Fruit fly (Drosophila melanogaster) whole organism, pupa: ENCODE measurements around the gene CG43094.

Experiments used
- CG10348 ChIP-seq: fragments of 200-800 bp; sonication (Bioruptor generic); IDR thresholded peaks from 2 replicates; pipeline ENCODE4 v1.3.6; 2022; ENCODE audit warnings: missing biosample characterization, missing genetic modification characterization
- CG12605 ChIP-seq: fragments of 200-800 bp; sonication (Bioruptor generic); IDR thresholded peaks from 2 replicates; pipeline ENCODE4 v1.3.6; 2022; ENCODE audit warnings: missing biosample characterization, missing genetic modification characterization
- CG13204 ChIP-seq: fragments of 200-800 bp; sonication (Bioruptor generic); optimal IDR thresholded peaks from 2 replicates; lab custom pipeline; 2018; ENCODE audit warnings: missing biosample characterization, mild to moderate bottlenecking, missing genetic modification characterization, moderate library complexity
- CG14655 ChIP-seq: fragments of 200-800 bp; sonication (Bioruptor generic); optimal IDR thresholded peaks from 3 replicates; lab custom pipeline; 2017; ENCODE audit warnings: mild to moderate bottlenecking, missing biosample characterization, missing genetic modification reagents, missing genetic modification characterization
- CG15710 ChIP-seq: fragments of 200-800 bp; sonication (Bioruptor generic); optimal IDR thresholded peaks from 2 replicates; lab custom pipeline; 2018; ENCODE audit warnings: missing biosample characterization, mild to moderate bottlenecking, missing genetic modification characterization, moderate library complexity
- CG17806 ChIP-seq: fragments of 200-800 bp; sonication (Bioruptor generic); optimal IDR thresholded peaks from 2 replicates; lab custom pipeline; 2018; ENCODE audit warnings: missing biosample characterization, mild to moderate bottlenecking, missing genetic modification characterization, moderate library complexity
- CG32121 ChIP-seq: fragments of 200-800 bp; sonication (Bioruptor generic); IDR thresholded peaks from 2 replicates; pipeline ENCODE4 v1.3.6; 2022; ENCODE audit warnings: missing biosample characterization, missing genetic modification characterization
- CG34367 ChIP-seq: fragments of 200-800 bp; sonication (Bioruptor generic); optimal IDR thresholded peaks from 2 replicates; lab custom pipeline; 2018; ENCODE audit warnings: missing biosample characterization, mild to moderate bottlenecking, missing genetic modification characterization
- CG4496 ChIP-seq: fragments of 200-800 bp; sonication (Bioruptor generic); IDR thresholded peaks from 3 replicates; pipeline ENCODE4 v1.3.6; 2022; ENCODE audit warnings: missing biosample characterization, missing genetic modification characterization
- CG8159 ChIP-seq: fragments of 200-800 bp; sonication (Bioruptor generic); optimal IDR thresholded peaks from 3 replicates; lab custom pipeline; 2018; ENCODE audit warnings: missing biosample characterization, mild to moderate bottlenecking, missing genetic modification characterization, moderate library complexity
- CG8301 ChIP-seq: fragments of 200-800 bp; sonication (Bioruptor generic); optimal IDR thresholded peaks from 2 replicates; lab custom pipeline; 2018; ENCODE audit warnings: missing biosample characterization, mild to moderate bottlenecking, missing genetic modification characterization
- CG9948 ChIP-seq: fragments of 200-800 bp; sonication (Bioruptor generic); optimal IDR thresholded peaks from 2 replicates; lab custom pipeline; 2018; ENCODE audit warnings: missing biosample characterization, mild to moderate bottlenecking, missing genetic modification characterization, moderate library complexity
- D1 ChIP-seq: fragments of 200-800 bp; sonication (Bioruptor generic); optimal IDR thresholded peaks from 2 replicates; lab custom pipeline; 2018; ENCODE audit warnings: missing biosample characterization, mild to moderate bottlenecking, missing genetic modification characterization, moderate library complexity
- EcR ChIP-seq: fragments of 200-800 bp; sonication (Bioruptor generic); optimal IDR thresholded peaks from 3 replicates; lab custom pipeline; 2019; ENCODE audit warnings: missing biosample characterization, missing genetic modification characterization, mild to moderate bottlenecking, moderate library complexity, missing genetic modification reagents
- Ets98B ChIP-seq: fragments of 200-800 bp; sonication (Bioruptor generic); IDR thresholded peaks from 2 replicates; pipeline ENCODE4 v1.3.6; 2022; ENCODE audit warnings: missing biosample characterization, missing genetic modification characterization
- Pif1A ChIP-seq: fragments of 200-800 bp; sonication (Bioruptor generic); optimal IDR thresholded peaks from 3 replicates; lab custom pipeline; 2016; ENCODE audit warnings: missing biosample characterization, missing genetic modification characterization
- Pif1B ChIP-seq: fragments of 200-800 bp; sonication (Bioruptor generic); optimal IDR thresholded peaks from 3 replicates; lab custom pipeline; 2016; ENCODE audit warnings: missing biosample characterization, missing genetic modification characterization
- Snoo ChIP-seq: fragments of 200-800 bp; sonication (Bioruptor generic); optimal IDR thresholded peaks from 3 replicates; lab custom pipeline; 2017; ENCODE audit warnings: missing biosample characterization, mild to moderate bottlenecking, missing genetic modification characterization, inconsistent platforms
- fd96Ca ChIP-seq: fragments of 200-800 bp; sonication (Bioruptor generic); IDR thresholded peaks from 3 replicates; pipeline ENCODE4 v1.3.6; 2022; ENCODE audit warnings: missing biosample characterization, missing genetic modification characterization
- gl ChIP-seq: fragments of 200-800 bp; sonication (Bioruptor generic); optimal IDR thresholded peaks from 2 replicates; lab custom pipeline; 2018; ENCODE audit warnings: missing biosample characterization, mild to moderate bottlenecking, missing genetic modification characterization

The CG43094 gene

dm6 chr3R:22767599-22767998, 3.2 kb downstream of the CG43094 start, which contains the start of gene CG13841:
Gene CG13841, minus strand, starts transcription at chr3R:22767699.
- no peak for TF ChIP-seq Ets98B
- no peak for TF ChIP-seq CG8159 (tag; lab: Kevin White, UChicago)
- TF ChIP-seq EcR (GFP tag; lab: Kevin White, UChicago): no peak
- no peak for TF ChIP-seq CG14655 (GFP tag; lab: Kevin White, UChicago)
- no peak for TF ChIP-seq fd96Ca

- TF ChIP-seq CG8159 (tag; lab: Kevin White, UChicago) (no peak), CG15710 (tag; lab: Kevin White, UChicago) (no peak), CG14655 (GFP tag; lab: Kevin White, UChicago) (no peak), D1 (tag; lab: Kevin White, UChicago) (no peak), CG9948 (tag; lab: Kevin White, UChicago) (no peak), CG13204 (GFP tag; lab: Kevin White, UChicago) (no peak), Pif1B (GFP tag; lab: Kevin White, UChicago) (no peak), fd96Ca (no peak), CG8301 (tag; lab: Kevin White, UChicago) (no peak)
- TF ChIP-seq, all 21 proteins: peak for 0
Measured at dm6 chr3R:22766072-22766471, 4.7 kb downstream of the CG43094 start, which contains the start of gene Nepl15. Gene Nepl15, minus strand, starts transcription at chr3R:22766172.

dm6 chr3R:22763587-22763986, 7.2 kb downstream of the CG43094 start, which contains the start of gene Nepl14:
Gene Nepl14, minus strand, starts transcription at chr3R:22763711.
- TF ChIP-seq gl (tag; lab: Kevin White, UChicago): no peak
- no peak for TF ChIP-seq CG17806 (tag; lab: Kevin White, UChicago)
- no peak for TF ChIP-seq Pif1B (GFP tag; lab: Kevin White, UChicago)
- no peak for TF ChIP-seq CG8159 (tag; lab: Kevin White, UChicago)
- no peak for TF ChIP-seq CG15710 (tag; lab: Kevin White, UChicago)
- no peak for TF ChIP-seq D1 (tag; lab: Kevin White, UChicago)
- TF ChIP-seq Snoo: no peak
- no peak for TF ChIP-seq CG13204 (GFP tag; lab: Kevin White, UChicago)
- TF ChIP-seq CG32121: no peak
- no peak for TF ChIP-seq Pif1A (GFP tag; lab: Kevin White, UChicago)
- TF ChIP-seq fd96Ca: no peak
- TF ChIP-seq CG12605 (GFP tag; lab: Robert Waterston, UW): no peak
- TF ChIP-seq CG8301 (tag; lab: Kevin White, UChicago): no peak
- no peak for TF ChIP-seq CG10348 (GFP tag; lab: Robert Waterston, UW)
- no peak for TF ChIP-seq EcR (GFP tag; lab: Kevin White, UChicago)
- TF ChIP-seq CG4496: no peak
- no peak for TF ChIP-seq Ets98B

dm6 chr3R:22760988-22761387, 9.8 kb downstream of the CG43094 start, which contains the start of gene Nepl13:
Gene Nepl13, minus strand, starts transcription at chr3R:22761076.
- TF ChIP-seq CG15710 (tag; lab: Kevin White, UChicago) (no peak), Ets98B (no peak), CG9948 (tag; lab: Kevin White, UChicago) (no peak), CG32121 (no peak), Pif1A (GFP tag; lab: Kevin White, UChicago) (no peak), Pif1B (GFP tag; lab: Kevin White, UChicago) (no peak), fd96Ca (no peak), Snoo (no peak), D1 (tag; lab: Kevin White, UChicago) (no peak), CG14655 (GFP tag; lab: Kevin White, UChicago) (no peak), CG4496 (no peak)
- TF ChIP-seq, all 21 proteins: peak for 0

dm6 chr3R:22757117-22757516, 13.7 kb downstream of the CG43094 start:
- no peak for TF ChIP-seq CG15710 (tag; lab: Kevin White, UChicago)
- no peak for TF ChIP-seq fd96Ca
- TF ChIP-seq CG12605 (GFP tag; lab: Robert Waterston, UW): no peak
- no peak for TF ChIP-seq Snoo
- TF ChIP-seq CG8301 (tag; lab: Kevin White, UChicago): no peak
- no peak for TF ChIP-seq CG32121
- no peak for TF ChIP-seq CG34367
- TF ChIP-seq CG8159 (tag; lab: Kevin White, UChicago): no peak
- no peak for TF ChIP-seq Ets98B
- TF ChIP-seq CG17806 (tag; lab: Kevin White, UChicago): no peak
- no peak for TF ChIP-seq CG9948 (tag; lab: Kevin White, UChicago)
- TF ChIP-seq CG4496: no peak
- TF ChIP-seq Pif1A (GFP tag; lab: Kevin White, UChicago): no peak
- no peak for TF ChIP-seq EcR (GFP tag; lab: Kevin White, UChicago)
- no peak for TF ChIP-seq CG10348 (GFP tag; lab: Robert Waterston, UW)
- no peak for TF ChIP-seq CG13204 (GFP tag; lab: Kevin White, UChicago)

dm6 chr3R:22756289-22756688, 14.5 kb downstream of the CG43094 start:
- peak; percentile 59; the same call in 1 of the 3 replicates for TF ChIP-seq CG4496
- no peak for TF ChIP-seq Pif1A (GFP tag; lab: Kevin White, UChicago)
- TF ChIP-seq CG15710 (tag; lab: Kevin White, UChicago): no peak
- peak; percentile 39; the same call in 1 of the 3 replicates for TF ChIP-seq fd96Ca
- peak; percentile 29; the same call in 1 of the 2 replicates for TF ChIP-seq CG32121
- no peak for TF ChIP-seq CG14655 (GFP tag; lab: Kevin White, UChicago)
- no peak for TF ChIP-seq Snoo
- TF ChIP-seq CG13204 (GFP tag; lab: Kevin White, UChicago): no peak
